Fruit fly (Drosophila melanogaster) whole organism, embryonic: ENCODE results near the gene wdn.

ENCODE experiments used
- Awh ChIP-seq: fragments of 200-800 bp; sonication (Bioruptor generic); IDR thresholded peaks from 2 replicates; pipeline ENCODE4, ENCODE4 v1.3.6; 2022; ENCODE audit warnings: missing biosample characterization, missing genetic modification characterization
- B-H2 ChIP-seq: fragments of 200-800 bp; sonication (Bioruptor generic); optimal IDR thresholded peaks from 2 replicates; lab custom pipeline; 2018; ENCODE audit warnings: missing biosample characterization, mild to moderate bottlenecking, missing genetic modification characterization
- C15 ChIP-seq: fragments of 200-800 bp; sonication (Bioruptor generic); IDR thresholded peaks from 3 replicates; pipeline ENCODE4 v1.3.6; 2022; ENCODE audit warnings: missing biosample characterization, missing genetic modification characterization
- CG10274 ChIP-seq: fragments of 200-800 bp; sonication (Bioruptor generic); optimal IDR thresholded peaks from 3 replicates; lab custom pipeline; 2017; ENCODE audit warnings: missing biosample characterization, mild to moderate bottlenecking, missing genetic modification characterization
- CG10959 ChIP-seq: fragments of 200-800 bp; sonication (Bioruptor generic); IDR thresholded peaks from 2 replicates; pipeline ENCODE4 v1.3.6; 2022; ENCODE audit warnings: missing biosample characterization, missing genetic modification characterization
- CG11695 ChIP-seq: fragments of 200-800 bp; sonication (Bioruptor generic); IDR thresholded peaks from 3 replicates; pipeline ENCODE4 v1.3.6; 2022; ENCODE audit warnings: missing biosample characterization, missing genetic modification characterization
- CG12155 ChIP-seq: fragments of 200-800 bp; sonication (Bioruptor generic); optimal IDR thresholded peaks from 3 replicates; lab custom pipeline; 2016; ENCODE audit warnings: missing biosample characterization, missing genetic modification characterization
- CG13296 ChIP-seq: fragments of 200-800 bp; sonication (Bioruptor generic); optimal IDR thresholded peaks from 3 replicates; lab custom pipeline; 2018; ENCODE audit warnings: missing biosample characterization, mild to moderate bottlenecking, missing genetic modification characterization
- CG13624 ChIP-seq: fragments of 200-800 bp; sonication (Bioruptor generic); optimal IDR thresholded peaks from 2 replicates; lab custom pipeline; 2016; ENCODE audit warnings: missing biosample characterization, missing genetic modification characterization
- CG14014 ChIP-seq: fragments of 200-800 bp; sonication (Bioruptor generic); IDR thresholded peaks from 2 replicates; pipeline ENCODE4 v1.3.6; 2022; ENCODE audit warnings: missing biosample characterization, missing genetic modification characterization
- CG15269 ChIP-seq: fragments of 200-800 bp; sonication (Bioruptor generic); optimal IDR thresholded peaks from 2 replicates; lab custom pipeline; 2018; ENCODE audit warnings: missing biosample characterization, mild to moderate bottlenecking, missing genetic modification characterization, moderate library complexity
- CG1529 ChIP-seq: fragments of 200-800 bp; sonication (Bioruptor generic); optimal IDR thresholded peaks from 3 replicates; lab custom pipeline; 2018; ENCODE audit warnings: missing biosample characterization, missing genetic modification characterization
- CG15514 ChIP-seq: fragments of 200-800 bp; sonication (Bioruptor generic); optimal IDR thresholded peaks from 3 replicates; lab custom pipeline; 2017; ENCODE audit warnings: missing biosample characterization, missing genetic modification characterization, mild to moderate bottlenecking, moderate library complexity, missing genetic modification reagents
- CG16779 ChIP-seq: fragments of 200-800 bp; sonication (Bioruptor generic); IDR thresholded peaks from 2 replicates; pipeline ENCODE4 v1.3.6; 2022; ENCODE audit warnings: missing biosample characterization, missing genetic modification characterization
- CG17912 ChIP-seq: fragments of 200-800 bp; sonication (Bioruptor generic); optimal IDR thresholded peaks from 2 replicates; lab custom pipeline; 2018; ENCODE audit warnings: missing biosample characterization, mild to moderate bottlenecking, missing genetic modification characterization
- CG18599 ChIP-seq: fragments of 200-800 bp; sonication (Bioruptor generic); optimal IDR thresholded peaks from 3 replicates; lab custom pipeline; 2017; ENCODE audit warnings: missing biosample characterization, missing genetic modification characterization, mild to moderate bottlenecking, moderate library complexity, missing genetic modification reagents
- CG2202 ChIP-seq: fragments of 200-800 bp; sonication (Bioruptor generic); optimal IDR thresholded peaks from 2 replicates; lab custom pipeline; 2018; ENCODE audit warnings: missing biosample characterization, mild to moderate bottlenecking, missing genetic modification characterization
- CG30431 ChIP-seq: fragments of 200-800 bp; sonication (Bioruptor generic); optimal IDR thresholded peaks from 2 replicates; lab custom pipeline; 2017; ENCODE audit warnings: missing biosample characterization, missing genetic modification characterization
- CG32772 ChIP-seq: fragments of 200-800 bp; sonication (Bioruptor generic); IDR thresholded peaks from 2 replicates; pipeline ENCODE4 v1.3.6; 2022; ENCODE audit warnings: missing biosample characterization, missing genetic modification characterization
- CG3281 ChIP-seq: fragments of 200-800 bp; sonication (Bioruptor generic); optimal IDR thresholded peaks from 3 replicates; lab custom pipeline; 2017; ENCODE audit warnings: missing biosample characterization, mild to moderate bottlenecking, missing genetic modification characterization
- CG3726 ChIP-seq: fragments of 200-800 bp; sonication (Bioruptor generic); IDR thresholded peaks from 3 replicates; pipeline ENCODE4, ENCODE4 v1.3.6; 2022; ENCODE audit warnings: missing biosample characterization, missing genetic modification characterization
- CG5245 ChIP-seq: fragments of 200-800 bp; sonication (Bioruptor generic); optimal IDR thresholded peaks from 3 replicates; lab custom pipeline; 2016; ENCODE audit warnings: missing biosample characterization, missing genetic modification characterization
- CG8290 ChIP-seq, 3 experiments: fragments of 200-800 bp; sonication (Bioruptor generic); optimal IDR thresholded peaks; 2 replicates each; lab custom pipeline; 2016 to 2019; ENCODE audit warnings: missing biosample characterization in 3 of 3, missing genetic modification characterization in 3 of 3, mild to moderate bottlenecking in 2 of 3, moderate library complexity in 1 of 3
- CG8478 ChIP-seq: fragments of >200 bp; optimal IDR thresholded peaks from 2 replicates; lab custom pipeline; 2018
- CG9727 ChIP-seq: fragments of 200-800 bp; sonication (Bioruptor generic); optimal IDR thresholded peaks from 3 replicates; lab custom pipeline; 2017; ENCODE audit warnings: missing biosample characterization, mild to moderate bottlenecking, missing genetic modification characterization
- CG9817 ChIP-seq: fragments of 200-800 bp; sonication (Bioruptor generic); optimal IDR thresholded peaks from 2 replicates; lab custom pipeline; 2018; ENCODE audit warnings: missing biosample characterization, mild to moderate bottlenecking, missing genetic modification characterization, moderate library complexity
- Camta ChIP-seq: fragments of 200-800 bp; sonication (Bioruptor generic); optimal IDR thresholded peaks from 2 replicates; lab custom pipeline; 2016; ENCODE audit warnings: missing biosample characterization, missing genetic modification characterization
- Chrac-16 ChIP-seq: fragments of 200-800 bp; sonication (Bioruptor generic); optimal IDR thresholded peaks from 3 replicates; lab custom pipeline; 2016; ENCODE audit warnings: missing biosample characterization, missing genetic modification characterization
- CrebB ChIP-seq: fragments of 200-800 bp; sonication (Bioruptor generic); optimal IDR thresholded peaks from 3 replicates; lab custom pipeline; 2018; ENCODE audit warnings: missing biosample characterization, mild to moderate bottlenecking, missing genetic modification characterization
- Doc3 ChIP-seq: fragments of 200-800 bp; sonication (Bioruptor generic); IDR thresholded peaks from 3 replicates; pipeline ENCODE4 v1.3.6; 2022; ENCODE audit warnings: missing biosample characterization, missing genetic modification characterization; ENCODE audit not compliant: partially characterized antibody
- H2.0 ChIP-seq: fragments of 200-800 bp; sonication (Bioruptor generic); IDR thresholded peaks from 2 replicates; pipeline ENCODE4 v1.3.6; 2022; ENCODE audit warnings: missing biosample characterization, missing genetic modification characterization
- HmgZ ChIP-seq: fragments of 200-800 bp; sonication (Bioruptor generic); optimal IDR thresholded peaks from 2 replicates; lab custom pipeline; 2018; ENCODE audit warnings: missing biosample characterization, mild to moderate bottlenecking, missing genetic modification characterization
- MBD-R2 ChIP-seq: fragments of 200-800 bp; sonication (Bioruptor generic); IDR thresholded peaks from 2 replicates; pipeline ENCODE4 v1.3.6; 2022; ENCODE audit warnings: missing biosample characterization, missing genetic modification characterization
- Nf-YC ChIP-seq: fragments of 200-800 bp; optimal IDR thresholded peaks from 3 replicates; lab custom pipeline; 2019; ENCODE audit warnings: missing biosample characterization, mild to moderate bottlenecking, missing genetic modification characterization, moderate library complexity
- Side ChIP-seq: fragments of 200-800 bp; sonication (Bioruptor generic); optimal IDR thresholded peaks from 2 replicates; lab custom pipeline; 2016; ENCODE audit warnings: missing biosample characterization, missing genetic modification characterization
- Ssrp ChIP-seq: fragments of 200-800 bp; sonication (Bioruptor generic); optimal IDR thresholded peaks from 2 replicates; lab custom pipeline; 2018; ENCODE audit warnings: missing biosample characterization, mild to moderate bottlenecking, missing genetic modification characterization, moderate library complexity
- Tbp ChIP-seq: fragments of >200 bp; optimal IDR thresholded peaks from 2 replicates; lab custom pipeline; 2018; ENCODE audit warnings: missing biosample characterization, missing genetic modification characterization
- chif ChIP-seq, 2 experiments: fragments of 200-800 bp; sonication (Bioruptor generic); optimal IDR thresholded peaks; 3 replicates each; lab custom pipeline; 2016; ENCODE audit warnings: missing biosample characterization in 2 of 2, missing genetic modification characterization in 2 of 2
- chm ChIP-seq: fragments of 200-800 bp; sonication (Bioruptor generic); IDR thresholded peaks from 2 replicates; pipeline ENCODE4 v1.3.6; 2022; ENCODE audit warnings: missing biosample characterization, missing genetic modification characterization
- emc ChIP-seq: fragments of 200-800 bp; sonication (Bioruptor generic); optimal IDR thresholded peaks from 2 replicates; lab custom pipeline; 2016; ENCODE audit warnings: missing biosample characterization, missing genetic modification characterization
- ewg ChIP-seq: fragments of 200-800 bp; sonication (Bioruptor generic); optimal IDR thresholded peaks from 3 replicates; lab custom pipeline; 2017; ENCODE audit warnings: mild to moderate bottlenecking, missing biosample characterization, missing genetic modification reagents, missing genetic modification characterization
- fd102C ChIP-seq: fragments of 200-800 bp; sonication (Bioruptor generic); optimal IDR thresholded peaks from 2 replicates; lab custom pipeline; 2018; ENCODE audit warnings: missing biosample characterization, mild to moderate bottlenecking, missing genetic modification characterization, moderate library complexity
- gem ChIP-seq: fragments of 200-800 bp; sonication (Bioruptor generic); optimal IDR thresholded peaks from 2 replicates; lab custom pipeline; 2019; ENCODE audit warnings: missing biosample characterization, mild to moderate bottlenecking, missing genetic modification characterization, moderate library complexity
- hbn ChIP-seq: fragments of 200-800 bp; sonication (Bioruptor generic); IDR thresholded peaks from 2 replicates; pipeline ENCODE4 v1.3.6; 2022; ENCODE audit warnings: missing biosample characterization, missing genetic modification characterization; ENCODE audit not compliant: partially characterized antibody
- lmd ChIP-seq: fragments of 200-800 bp; sonication (Bioruptor generic); IDR thresholded peaks from 2 replicates; pipeline ENCODE4 v1.3.6; 2022; ENCODE audit warnings: missing biosample characterization, missing genetic modification characterization
- nom ChIP-seq: fragments of 200-800 bp; sonication (Bioruptor generic); optimal IDR thresholded peaks from 2 replicates; lab custom pipeline; 2017; ENCODE audit warnings: missing biosample characterization, missing genetic modification characterization, mild to moderate bottlenecking, moderate library complexity, missing genetic modification reagents
- pita ChIP-seq: fragments of 200-800 bp; sonication (Bioruptor generic); optimal IDR thresholded peaks from 2 replicates; lab custom pipeline; 2017; ENCODE audit warnings: missing biosample characterization, mild to moderate bottlenecking, missing genetic modification characterization
- repo ChIP-seq: fragments of 200-800 bp; sonication (Bioruptor generic); optimal IDR thresholded peaks from 2 replicates; lab custom pipeline; 2016; ENCODE audit warnings: missing biosample characterization, missing genetic modification characterization
- sisA ChIP-seq: fragments of 200-800 bp; sonication (Bioruptor generic); IDR thresholded peaks from 2 replicates; pipeline ENCODE4 v1.3.6; 2022; ENCODE audit warnings: missing biosample characterization, missing genetic modification characterization
- slbo ChIP-seq: fragments of 200-800 bp; sonication (Bioruptor generic); IDR thresholded peaks from 2 replicates; pipeline ENCODE4 v1.3.6; 2022; ENCODE audit warnings: missing biosample characterization, missing genetic modification characterization
- slou ChIP-seq: fragments of 200-800 bp; sonication (Bioruptor generic); optimal IDR thresholded peaks from 3 replicates; lab custom pipeline; 2016; ENCODE audit warnings: missing biosample characterization, missing genetic modification characterization
- so ChIP-seq: fragments of 200-800 bp; sonication (Bioruptor generic); IDR thresholded peaks from 3 replicates; pipeline ENCODE4 v1.3.6; 2022; ENCODE audit warnings: missing biosample characterization, missing genetic modification characterization

wdn gene

dm6 chr3R:28851530-28851929, 40.4 kb upstream of the wdn start (continued):
- TF ChIP-seq CrebB (tag; lab: Kevin White, UChicago) (no peak), so (GFP tag; lab: Robert Waterston, UW) (no peak), emc (GFP tag; lab: Kevin White, UChicago) (no peak), CG32772 (GFP tag; lab: Robert Waterston, UW) (no peak), CG8290 (GFP tag; optimal IDR thresholded peaks at IDR 0.05; lab: Kevin White, UChicago) (no peak), CG8290 (tag; optimal IDR thresholded peaks at IDR 0.05; lab: Kevin White, UChicago) (no peak), ewg (no peak), CG18599 (GFP tag; lab: Kevin White, UChicago) (no peak), CG10274 (GFP tag; lab: Kevin White, UChicago) (no peak), CG5245 (GFP tag; lab: Kevin White, UChicago) (no peak), CG15269 (tag; lab: Kevin White, UChicago) (no peak), CG3726 (GFP tag; lab: Robert Waterston, UW) (no peak), CG30431 (no peak), Ssrp (no peak), hbn (GFP tag; lab: Robert Waterston, UW) (no peak), CG14014 (no peak), CG17912 (no peak), Doc3 (GFP tag; lab: Robert Waterston, UW) (0 out of 3 replicates have a peak, but pooled peaks have one; percentile 15), chif (GFP tag; optimal IDR thresholded peaks at IDR 0.05; lab: Kevin White, UChicago) (no peak), nom (GFP tag; lab: Kevin White, UChicago) (peak; percentile 38), CG10959 (GFP tag; lab: Robert Waterston, UW) (no peak), CG2202 (tag; lab: Kevin White, UChicago) (no peak), CG15514 (GFP tag; lab: Kevin White, UChicago) (no peak), chm (0 out of 2 replicates have a peak, but pooled peaks have one; percentile 10), Awh (GFP tag; lab: Robert Waterston, UW) (no peak), CG12155 (GFP tag; lab: Kevin White, UChicago) (no peak), CG9727 (GFP tag; lab: Kevin White, UChicago) (no peak), slou (GFP tag; lab: Kevin White, UChicago) (no peak), CG8478 (lab: Kevin White, UChicago) (no peak), Nf-YC (tag; lab: Kevin White, UChicago) (no peak), CG13296 (GFP tag; lab: Kevin White, UChicago) (no peak), CG1529 (GFP tag; lab: Kevin White, UChicago) (no peak), gem (tag; lab: Kevin White, UChicago) (no peak), sisA (no peak), C15 (GFP tag; lab: Robert Waterston, UW) (no peak), Side (GFP tag; lab: Kevin White, UChicago) (no peak), Tbp (GFP tag; lab: Kevin White, UChicago) (no peak), B-H2 (GFP tag; lab: Kevin White, UChicago) (no peak), lmd (GFP tag; lab: Robert Waterston, UW) (no peak), slbo (GFP tag; lab: Robert Waterston, UW) (no peak), CG9817 (tag; lab: Kevin White, UChicago) (no peak), CG16779 (GFP tag; lab: Robert Waterston, UW) (0 out of 2 replicates have a peak, but pooled peaks have one; percentile 29), fd102C (GFP tag; lab: Kevin White, UChicago) (no peak), HmgZ (no peak), repo (no peak), CG11695 (GFP tag; lab: Robert Waterston, UW) (no peak), Camta (GFP tag; lab: Kevin White, UChicago) (no peak), pita (GFP tag; lab: Kevin White, UChicago) (no peak), CG3281 (no peak), H2.0 (GFP tag; lab: Robert Waterston, UW) (no peak), CG13624 (GFP tag; lab: Kevin White, UChicago) (no peak), Chrac-16 (GFP tag; lab: Kevin White, UChicago) (no peak), MBD-R2 (no peak)
